Fruit fly (Drosophila melanogaster) whole organism: ENCODE results near the gene CG43077.

Experiments
- CG8478 ChIP-seq: fragments of >200 bp; optimal IDR thresholded peaks from 2 replicates; lab custom pipeline; 2018; ENCODE audit warnings: inconsistent platforms
- Dll ChIP-seq: fragments of >200 bp; optimal IDR thresholded peaks from 2 replicates; lab custom pipeline; 2017
- pan ChIP-seq: fragments of >200 bp; optimal IDR thresholded peaks from 2 replicates; lab custom pipeline; 2017

- no peak for TF ChIP-seq pan
- TF ChIP-seq Dll (lab: Kevin White, UChicago) = no peak
- TF ChIP-seq CG8478 = no peak
Measured at dm6 chrX:17087575-17087974, 19.3 kb upstream of the CG43077 start, which contains the start of gene CG8945.
